Worm (Caenorhabditis elegans) whole organism, young adult: ENCODE data around the gene eftu-2.

Experiments
- B0019.2 ChIP-seq: fragments of 200-800 bp; sonication (Bioruptor generic); conservative IDR thresholded peaks from 2 replicates; pipeline ENCODE4 v1.3.6; 2022; ENCODE audit warnings: missing genetic modification reagents, missing genetic modification characterization, missing compliant biosample characterization
- B0035.1 ChIP-seq: sonication (generic microtip); optimal IDR thresholded peaks from 2 replicates; lab custom pipeline; 2016; ENCODE audit warnings: missing genetic modification characterization, mild to moderate bottlenecking, missing compliant biosample characterization, missing genotype, missing genetic modification reagents
- B0336.3 ChIP-seq: fragments of 200-800 bp; sonication (Bioruptor generic); IDR thresholded peaks from 2 replicates; pipeline ENCODE4 v1.3.6; 2022; ENCODE audit warnings: missing genetic modification characterization, missing compliant biosample characterization
- F23B12.7 ChIP-seq: sonication (generic microtip); optimal IDR thresholded peaks from 2 replicates; lab custom pipeline; 2017; ENCODE audit warnings: missing genetic modification characterization, mild to moderate bottlenecking, missing compliant biosample characterization, antibody characterized with exemption, moderate library complexity; ENCODE audit not compliant: insufficient read depth
- F57C9.4 ChIP-seq: sonication (generic microtip); optimal IDR thresholded peaks from 2 replicates; lab custom pipeline; 2017; ENCODE audit warnings: mild to moderate bottlenecking, missing genetic modification characterization, missing compliant biosample characterization
- T07F8.4 ChIP-seq: sonication (generic microtip); optimal IDR thresholded peaks from 2 replicates; lab custom pipeline; 2016; ENCODE audit warnings: mild to moderate bottlenecking, missing genetic modification characterization, moderate library complexity, missing compliant biosample characterization
- Y79H2A.3 ChIP-seq: fragments of 200-800 bp; sonication (Bioruptor generic); conservative IDR thresholded peaks from 2 replicates; pipeline ENCODE4 v1.3.6; 2022; ENCODE audit warnings: missing genetic modification reagents, missing genetic modification characterization, missing compliant biosample characterization
- Y95B8A.8 ChIP-seq: fragments of 200-800 bp; sonication (Bioruptor generic); IDR thresholded peaks from 2 replicates; pipeline ENCODE4 v1.3.6; 2022; ENCODE audit warnings: missing genetic modification reagents, missing genetic modification characterization, missing compliant biosample characterization
- ZK185.1 ChIP-seq: sonication (generic microtip); optimal IDR thresholded peaks from 2 replicates; lab custom pipeline; 2016; ENCODE audit warnings: mild to moderate bottlenecking, missing genetic modification characterization, missing compliant biosample characterization; ENCODE audit not compliant: poor library complexity, severe bottlenecking
- akir-1 ChIP-seq: fragments of 200-800 bp; sonication (Bioruptor generic); optimal IDR thresholded peaks from 2 replicates; lab custom pipeline; 2018; ENCODE audit warnings: mild to moderate bottlenecking, missing genetic modification characterization, moderate library complexity, missing compliant biosample characterization
- athp-1 ChIP-seq: sonication (generic microtip); optimal IDR thresholded peaks from 2 replicates; lab custom pipeline; 2017; ENCODE audit warnings: mild to moderate bottlenecking, missing genetic modification characterization, missing compliant biosample characterization
- attf-5 ChIP-seq: fragments of 200-800 bp; sonication (Bioruptor generic); optimal IDR thresholded peaks from 2 replicates; lab custom pipeline; 2018; ENCODE audit warnings: mild to moderate bottlenecking, missing genetic modification characterization, missing compliant biosample characterization
- bed-1 ChIP-seq: fragments of 200-800 bp; sonication (Bioruptor generic); IDR thresholded peaks from 2 replicates; pipeline ENCODE4 v1.3.6; 2022; ENCODE audit warnings: missing genetic modification reagents, missing genetic modification characterization, missing compliant biosample characterization
- ceh-100 ChIP-seq: fragments of 200-800 bp; sonication (Bioruptor generic); IDR thresholded peaks from 2 replicates; pipeline ENCODE4 v1.3.6; 2022; ENCODE audit warnings: missing genetic modification reagents, missing genetic modification characterization, missing compliant biosample characterization
- dox-1 ChIP-seq: fragments of 200-800 bp; sonication (Bioruptor generic); IDR thresholded peaks from 2 replicates; pipeline ENCODE4 v1.3.6; 2022; ENCODE audit warnings: missing genetic modification reagents, missing genetic modification characterization, missing compliant biosample characterization
- dpff-1 ChIP-seq: sonication (generic microtip); optimal IDR thresholded peaks from 2 replicates; lab custom pipeline; 2017; ENCODE audit warnings: mild to moderate bottlenecking, missing genetic modification characterization, missing compliant biosample characterization
- egl-18 ChIP-seq: fragments of 200-800 bp; sonication (Bioruptor generic); IDR thresholded peaks from 2 replicates; pipeline ENCODE4 v1.3.6; 2022; ENCODE audit warnings: missing genetic modification reagents, missing genetic modification characterization, missing compliant biosample characterization
- gei-17 ChIP-seq: fragments of 200-800 bp; sonication (Bioruptor generic); optimal IDR thresholded peaks from 2 replicates; lab custom pipeline; 2018; ENCODE audit warnings: mild to moderate bottlenecking, missing genetic modification characterization, missing compliant biosample characterization
- hmg-1.2 ChIP-seq: fragments of 200-800 bp; sonication (Bioruptor generic); IDR thresholded peaks from 2 replicates; pipeline ENCODE4 v1.3.6; 2022; ENCODE audit warnings: missing genetic modification reagents, missing genetic modification characterization, missing compliant biosample characterization
- lag-1 ChIP-seq: fragments of 200-800 bp; sonication (Bioruptor generic); IDR thresholded peaks from 2 replicates; pipeline ENCODE4 v1.3.6; 2022; ENCODE audit warnings: missing genetic modification reagents, missing genetic modification characterization, missing compliant biosample characterization
- lin-35 ChIP-seq, 3 experiments: fragments of 150-350 bp in 2 of 3; sonication (generic microtip) in 1 of 3; optimal IDR thresholded peaks; 2 replicates each; lab custom pipeline; 2014 to 2018; ENCODE audit warnings: missing biosample characterization in 3 of 3, missing genetic modification characterization in 3 of 3, missing genetic modification reagents in 3 of 3
- lsl-1 ChIP-seq: fragments of 200-800 bp; sonication (Bioruptor generic); optimal IDR thresholded peaks from 2 replicates; lab custom pipeline; 2018; ENCODE audit warnings: mild to moderate bottlenecking, missing genetic modification characterization, moderate library complexity, missing compliant biosample characterization
- madf-8 ChIP-seq: fragments of 200-800 bp; sonication (Bioruptor generic); conservative IDR thresholded peaks from 2 replicates; pipeline ENCODE4 v1.3.6; 2022; ENCODE audit warnings: missing genetic modification reagents, missing genetic modification characterization, missing compliant biosample characterization
- mcd-1 ChIP-seq: fragments of 200-800 bp; sonication (Bioruptor generic); IDR thresholded peaks from 2 replicates; pipeline ENCODE4 v1.3.6; 2022; ENCODE audit warnings: missing genetic modification reagents, missing genetic modification characterization, missing compliant biosample characterization
- nfyb-1 ChIP-seq: fragments of 200-800 bp; sonication (Bioruptor generic); IDR thresholded peaks from 2 replicates; pipeline ENCODE4 v1.3.6; 2022; ENCODE audit warnings: missing genetic modification reagents, missing genetic modification characterization, missing compliant biosample characterization
- nhr-80 ChIP-seq: sonication (generic microtip); optimal IDR thresholded peaks from 2 replicates; lab custom pipeline; 2016; ENCODE audit warnings: missing genetic modification characterization, missing compliant biosample characterization
- nhr-90 ChIP-seq: sonication (generic microtip); optimal IDR thresholded peaks from 2 replicates; lab custom pipeline; 2016; ENCODE audit warnings: missing genotype, mild to moderate bottlenecking, missing genetic modification characterization, missing compliant biosample characterization
- pha-4 ChIP-seq: fragments of 150-350 bp; sonication (generic microtip); optimal IDR thresholded peaks from 2 replicates; lab custom pipeline; 2014; ENCODE audit warnings: missing biosample characterization, missing genetic modification reagents, missing genetic modification characterization
- snpc-1.1 ChIP-seq: sonication (generic microtip); optimal IDR thresholded peaks from 2 replicates; lab custom pipeline; 2017; ENCODE audit warnings: missing genetic modification characterization, mild to moderate bottlenecking, missing compliant biosample characterization, antibody characterized with exemption, moderate library complexity, missing genotype, missing genetic modification reagents; ENCODE audit not compliant: insufficient read depth
- snpc-1.3 ChIP-seq: sonication (generic microtip); optimal IDR thresholded peaks from 2 replicates; lab custom pipeline; 2017; ENCODE audit warnings: missing genetic modification characterization, mild to moderate bottlenecking, missing compliant biosample characterization, antibody characterized with exemption, moderate library complexity, missing genotype, missing genetic modification reagents; ENCODE audit not compliant: insufficient read depth
- tbp1 ChIP-seq: fragments of 200-800 bp; sonication (Bioruptor generic); optimal IDR thresholded peaks from 2 replicates; lab custom pipeline; 2018; ENCODE audit warnings: mild to moderate bottlenecking, missing genetic modification characterization, missing compliant biosample characterization
- unc-130 ChIP-seq: sonication (generic microtip); optimal IDR thresholded peaks from 2 replicates; lab custom pipeline; 2016; ENCODE audit warnings: missing genetic modification reagents, missing genetic modification characterization, missing compliant biosample characterization
- ztf-22 ChIP-seq: fragments of 200-800 bp; sonication (Bioruptor generic); optimal IDR thresholded peaks from 2 replicates; lab custom pipeline; 2018; ENCODE audit warnings: mild to moderate bottlenecking, missing genetic modification characterization, moderate library complexity, missing compliant biosample characterization
- ztf-3 ChIP-seq: fragments of 200-800 bp; sonication (Bioruptor generic); optimal IDR thresholded peaks from 2 replicates; lab custom pipeline; 2018; ENCODE audit warnings: mild to moderate bottlenecking, missing genetic modification characterization, missing compliant biosample characterization

eftu-2 gene

ce11 chrIII:6008989-6009610 is at the start of gene eftu-2, which contains the start of gene gcna-1:
TSS of gene eftu-2 (plus strand) at chrIII:6009560.
TSS of gene gcna-1 (minus strand) at chrIII:6009084.
- TF ChIP-seq lsl-1 (GFP tag; lab: Kevin White, UChicago) (peak; percentile 76), mcd-1 (GFP tag; lab: Robert Waterston, UW) (peak; percentile 59), attf-5 (GFP tag; lab: Kevin White, UChicago) (peak; percentile 12), gei-17 (GFP tag; lab: Kevin White, UChicago) (no peak), athp-1 (tag; lab: Kevin White, UChicago) (peak; percentile 13)

- TF ChIP-seq ceh-100 (GFP tag; lab: Robert Waterston, UW) (no peak), ztf-3 (GFP tag; lab: Kevin White, UChicago) (no peak), snpc-1.1 (tag; lab: Kevin White, UChicago) (no peak), B0336.3 (GFP tag; lab: Robert Waterston, UW) (no peak), nfyb-1 (GFP tag; lab: Robert Waterston, UW) (no peak), egl-18 (GFP tag; lab: Robert Waterston, UW) (no peak), snpc-1.3 (tag; lab: Kevin White, UChicago) (no peak), hmg-1.2 (GFP tag; lab: Robert Waterston, UW) (no peak), Y79H2A.3 (GFP tag; lab: Robert Waterston, UW) (no peak), F57C9.4 (tag; lab: Kevin White, UChicago) (no peak), lin-35 (GFP tag; optimal IDR thresholded peaks at IDR 0.05; lab: Kevin White, UChicago) (no peak), dpff-1 (tag; lab: Kevin White, UChicago) (no peak), akir-1 (no peak)
These were observed 47.8 kb upstream of the eftu-2 start for ce11 chrIII:5961560-5961959.

ce11 chrIII:5964058-5964632 is 45.2 kb upstream of the eftu-2 start:
- TF ChIP-seq pha-4 (tag; lab: Kevin White, UChicago), result no peak
- TF ChIP-seq B0019.2 (GFP tag; lab: Robert Waterston, UW), result no peak
- no peak for TF ChIP-seq nhr-90 (tag; lab: Kevin White, UChicago)
- no peak for TF ChIP-seq unc-130 (GFP tag; lab: Kevin White, UChicago)
- no peak for TF ChIP-seq Y95B8A.8 (GFP tag; lab: Robert Waterston, UW)
- TF ChIP-seq lag-1 (GFP tag; lab: Robert Waterston, UW), result no peak
- peak; percentile 79 for TF ChIP-seq nhr-80 (tag; lab: Kevin White, UChicago)
- no peak for TF ChIP-seq ZK185.1 (tag; lab: Kevin White, UChicago)
- TF ChIP-seq hmg-1.2 (GFP tag; lab: Robert Waterston, UW), result peak; percentile 28; the same call in 1 of the 2 replicates
- no peak for TF ChIP-seq attf-5 (GFP tag; lab: Kevin White, UChicago)
- no peak for TF ChIP-seq dox-1
- no peak for TF ChIP-seq tbp1

ce11 chrIII:5965368-5965767 is 44.0 kb upstream of the eftu-2 start:
- no peak for TF ChIP-seq ztf-22 (GFP tag; lab: Kevin White, UChicago)
- no peak for TF ChIP-seq madf-8 (GFP tag; lab: Robert Waterston, UW)
- TF ChIP-seq T07F8.4 (tag; lab: Kevin White, UChicago), result no peak
- no peak for TF ChIP-seq B0035.1 (tag; lab: Kevin White, UChicago)
- TF ChIP-seq F23B12.7 (tag; lab: Kevin White, UChicago), result no peak
- TF ChIP-seq bed-1, result no peak
